Worm (Caenorhabditis elegans): ENCODE measurements around the gene ugt-59.

ce11 chrIV:10391827-10392226, 31.4 kb downstream of the ugt-59 start, which contains the start of gene spe-26:
- TF ChIP-seq ref-1 (GFP tag; conservative IDR thresholded peaks at IDR 0.05) = no peak
- TF ChIP-seq ztf-23 (GFP tag; IDR thresholded peaks at IDR 0.05) = no peak
- TF ChIP-seq tab-1 (GFP tag; IDR thresholded peaks at IDR 0.05) = no peak
- TF ChIP-seq med-1 (GFP tag; optimal IDR thresholded peaks at IDR 0.05; ENCODE audit: insufficient read depth) = no peak
- TF ChIP-seq klf-2 (GFP tag; conservative IDR thresholded peaks at IDR 0.05) = no peak
